Worm (Caenorhabditis elegans): ENCODE measurements around the gene helq-1.

- TF ChIP-seq nhr-41 (GFP tag; IDR thresholded peaks at IDR 0.05) = no peak
- no peak for TF ChIP-seq hmg-1.1 (GFP tag; IDR thresholded peaks at IDR 0.05)
- no peak for TF ChIP-seq lin-13 (GFP tag; optimal IDR thresholded peaks at IDR 0.05)
- TF ChIP-seq lin-29 (GFP tag; IDR thresholded peaks at IDR 0.05) = no peak
- TF ChIP-seq dpl-1 (GFP tag; optimal IDR thresholded peaks at IDR 0.05) = no peak
- no peak for TF ChIP-seq ctbp-1 (GFP tag; IDR thresholded peaks at IDR 0.05)
- no peak for TF ChIP-seq ama-1 (optimal IDR thresholded peaks at IDR 0.05)
- no peak for TF ChIP-seq nhr-76 (tag; optimal IDR thresholded peaks at IDR 0.05)
- TF ChIP-seq pha-4 (GFP tag; IDR thresholded peaks at IDR 0.05) = no peak
- TF ChIP-seq pha-4 (tag; optimal IDR thresholded peaks at IDR 0.05) = no peak
- no peak for TF ChIP-seq vab-7 (GFP tag; IDR thresholded peaks at IDR 0.05)
- no peak for TF ChIP-seq mdt-29 (GFP tag; IDR thresholded peaks at IDR 0.05)
Measured at ce11 chrIII:617467-617866, 30.6 kb upstream of the helq-1 start, which contains the start of gene T19C3.2.

All from whole organism, L4 larva.